Fruit fly (Drosophila melanogaster): Measurements from ENCODE around the gene c11.1.

The c11.1 gene

dm6 chrX:9248040-9248439 is 34.9 kb downstream of the c11.1 start (continued):
- TF ChIP-seq CG16779 (GFP tag; IDR thresholded peaks at IDR 0.05) = no peak
- no peak for TF ChIP-seq sob (GFP tag; IDR thresholded peaks at IDR 0.05)
- TF ChIP-seq CG12942 (GFP tag; optimal IDR thresholded peaks at IDR 0.05) = no peak
- TF ChIP-seq CG7271 (tag; optimal IDR thresholded peaks at IDR 0.05) = no peak
- TF ChIP-seq fu2 (GFP tag; optimal IDR thresholded peaks at IDR 0.05) = no peak
- TF ChIP-seq ro (GFP tag; IDR thresholded peaks at IDR 0.05) = no peak
- TF ChIP-seq Hmx (GFP tag; optimal IDR thresholded peaks at IDR 0.05) = no peak
- TF ChIP-seq Nf-YA (GFP tag; IDR thresholded peaks at IDR 0.05) = no peak
- no peak for TF ChIP-seq CG4404 (GFP tag; IDR thresholded peaks at IDR 0.05)
- TF ChIP-seq Nf-YC (tag; optimal IDR thresholded peaks at IDR 0.05) = no peak
- no peak for TF ChIP-seq fru (optimal IDR thresholded peaks at IDR 0.05)
- TF ChIP-seq pb (GFP tag; optimal IDR thresholded peaks at IDR 0.05) = no peak
- TF ChIP-seq Chrac-16 (GFP tag; optimal IDR thresholded peaks at IDR 0.05) = peak; percentile 24
- TF ChIP-seq z (GFP tag; IDR thresholded peaks at IDR 0.05) = no peak
- TF ChIP-seq NK7.1 (GFP tag; optimal IDR thresholded peaks at IDR 0.05) = no peak
- TF ChIP-seq CG10267 (tag; optimal IDR thresholded peaks at IDR 0.05) = peak; percentile 32
- no peak for TF ChIP-seq sc (optimal IDR thresholded peaks at IDR 0.05)
- TF ChIP-seq sc (GFP tag; optimal IDR thresholded peaks at IDR 0.05) = no peak
- no peak for TF ChIP-seq chinmo (GFP tag; IDR thresholded peaks at IDR 0.05; ENCODE audit: partially characterized antibody)
- no peak for TF ChIP-seq CG6689 (GFP tag; IDR thresholded peaks at IDR 0.05)
- TF ChIP-seq psq (GFP tag; optimal IDR thresholded peaks at IDR 0.05) = no peak
- peak; percentile 54 for TF ChIP-seq Med (GFP tag)
- TF ChIP-seq Usf (GFP tag; optimal IDR thresholded peaks at IDR 0.05) = no peak
- no peak for TF ChIP-seq CG7745 (tag; optimal IDR thresholded peaks at IDR 0.05)
- TF ChIP-seq ssp (GFP tag; IDR thresholded peaks at IDR 0.05) = no peak
- TF ChIP-seq dati (GFP tag; IDR thresholded peaks at IDR 0.05) = no peak
- no peak for TF ChIP-seq Rfx (GFP tag; IDR thresholded peaks at IDR 0.05)
- no peak for TF ChIP-seq Stat92E (GFP tag; optimal IDR thresholded peaks at IDR 0.05)
- TF ChIP-seq yki (optimal IDR thresholded peaks at IDR 0.05) = no peak
- TF ChIP-seq CG1602 (GFP tag; optimal IDR thresholded peaks at IDR 0.05) = no peak
- TF ChIP-seq sim (GFP tag; IDR thresholded peaks at IDR 0.05) = no peak
- TF ChIP-seq MTF-1 (GFP tag; optimal IDR thresholded peaks at IDR 0.05; ENCODE audit: borderline replicate concordance) = no peak
- TF ChIP-seq Ssrp (tag; optimal IDR thresholded peaks at IDR 0.05) = no peak
- no peak for TF ChIP-seq BtbVII (GFP tag; optimal IDR thresholded peaks at IDR 0.05)
- no peak for TF ChIP-seq tna (GFP tag; IDR thresholded peaks at IDR 0.05; ENCODE audit: partially characterized antibody)
- TF ChIP-seq Myb (GFP tag; optimal IDR thresholded peaks at IDR 0.05) = no peak
- no peak for TF ChIP-seq CG34224 (GFP tag; IDR thresholded peaks at IDR 0.05; ENCODE audit: partially characterized antibody)
- TF ChIP-seq CG11456 (GFP tag; IDR thresholded peaks at IDR 0.05) = no peak
- TF ChIP-seq NFAT (GFP tag; IDR thresholded peaks at IDR 0.05) = no peak
- no peak for TF ChIP-seq shn (GFP tag; optimal IDR thresholded peaks at IDR 0.05)
- TF ChIP-seq ara (GFP tag; IDR thresholded peaks at IDR 0.05) = peak; percentile 53; the same call in 1 of the 2 replicates
- no peak for TF ChIP-seq so (GFP tag; IDR thresholded peaks at IDR 0.05)
- TF ChIP-seq abd-A (tag; optimal IDR thresholded peaks at IDR 0.05) = no peak
- no peak for TF ChIP-seq HLH54F (GFP tag; optimal IDR thresholded peaks at IDR 0.05)
- TF ChIP-seq CG14710 (tag; optimal IDR thresholded peaks at IDR 0.05) = peak; percentile 7
- no peak for TF ChIP-seq CG8281 (tag; optimal IDR thresholded peaks at IDR 0.05)
- no peak for TF ChIP-seq fd64A (GFP tag; optimal IDR thresholded peaks at IDR 0.05)
- TF ChIP-seq Fer1 (GFP tag; optimal IDR thresholded peaks at IDR 0.05) = no peak
- no peak for TF ChIP-seq CG7372 (GFP tag; IDR thresholded peaks at IDR 0.05)
- TF ChIP-seq CG6254 (GFP tag; optimal IDR thresholded peaks at IDR 0.05) = no peak
- TF ChIP-seq scrt (GFP tag; optimal IDR thresholded peaks at IDR 0.05) = no peak
- no peak for TF ChIP-seq CG4707 (GFP tag; optimal IDR thresholded peaks at IDR 0.05)
- no peak for TF ChIP-seq CG4617 (GFP tag; optimal IDR thresholded peaks at IDR 0.05; ENCODE audit: borderline replicate concordance)

Measured in whole organism, embryonic.